Worm (Caenorhabditis elegans) whole organism, mixed stage, embryonic: ENCODE measurements around the gene Y54E2A.4.

ENCODE experiments used
- M03D4.4 ChIP-seq: sonication (generic microtip); optimal IDR thresholded peaks from 2 replicates; lab custom pipeline; 2017; ENCODE audit warnings: mild to moderate bottlenecking, missing genetic modification characterization, missing compliant biosample characterization
- bed-3 ChIP-seq: fragments of 200-800 bp; sonication (Bioruptor generic); optimal IDR thresholded peaks from 3 replicates; lab custom pipeline; 2018; ENCODE audit warnings: mild to moderate bottlenecking, missing genetic modification characterization, moderate library complexity, missing compliant biosample characterization
- blmp-1 ChIP-seq: fragments of 150-350 bp; optimal IDR thresholded peaks from 2 replicates; lab custom pipeline; 2014; ENCODE audit warnings: missing biosample characterization, missing genetic modification characterization
- ceh-43 ChIP-seq: fragments of 200-800 bp; sonication (Bioruptor generic); optimal IDR thresholded peaks from 2 replicates; lab custom pipeline; 2018; ENCODE audit warnings: mild to moderate bottlenecking, missing genetic modification characterization, moderate library complexity, missing compliant biosample characterization
- ces-1 ChIP-seq: fragments of 150-350 bp; optimal IDR thresholded peaks from 2 replicates; lab custom pipeline; 2014; ENCODE audit warnings: missing biosample characterization, missing genetic modification reagents, missing genetic modification characterization
- lsy-2 ChIP-seq: fragments of 150-350 bp; optimal IDR thresholded peaks from 2 replicates; lab custom pipeline; 2014; ENCODE audit warnings: missing biosample characterization, missing genetic modification characterization
- mep-1 ChIP-seq: fragments of 150-350 bp; optimal IDR thresholded peaks from 2 replicates; lab custom pipeline; 2017; ENCODE audit warnings: missing biosample characterization, missing genetic modification reagents, missing genetic modification characterization, inconsistent platforms
- nhr-2 ChIP-seq: fragments of 150-350 bp; optimal IDR thresholded peaks from 2 replicates; lab custom pipeline; 2014; ENCODE audit warnings: missing biosample characterization, missing genetic modification characterization
- nhr-28 ChIP-seq: fragments of 150-350 bp; optimal IDR thresholded peaks from 2 replicates; lab custom pipeline; 2014; ENCODE audit warnings: missing biosample characterization, missing genetic modification characterization
- nhr-76 ChIP-seq: sonication (generic microtip); optimal IDR thresholded peaks from 2 replicates; lab custom pipeline; 2017; ENCODE audit warnings: missing biosample characterization, missing genetic modification characterization
- pha-4 ChIP-seq: fragments of 150-350 bp; optimal IDR thresholded peaks from 2 replicates; lab custom pipeline; 2018; ENCODE audit warnings: missing biosample characterization, missing genetic modification reagents, missing genetic modification characterization
- snpc-4 ChIP-seq: fragments of 150-350 bp; optimal IDR thresholded peaks from 2 replicates; lab custom pipeline; 2014; ENCODE audit warnings: missing biosample characterization, missing genetic modification characterization
- unc-62 ChIP-seq: fragments of 150-350 bp; optimal IDR thresholded peaks from 2 replicates; lab custom pipeline; 2014; ENCODE audit warnings: missing biosample characterization, missing genetic modification reagents, missing genetic modification characterization

DNA sequence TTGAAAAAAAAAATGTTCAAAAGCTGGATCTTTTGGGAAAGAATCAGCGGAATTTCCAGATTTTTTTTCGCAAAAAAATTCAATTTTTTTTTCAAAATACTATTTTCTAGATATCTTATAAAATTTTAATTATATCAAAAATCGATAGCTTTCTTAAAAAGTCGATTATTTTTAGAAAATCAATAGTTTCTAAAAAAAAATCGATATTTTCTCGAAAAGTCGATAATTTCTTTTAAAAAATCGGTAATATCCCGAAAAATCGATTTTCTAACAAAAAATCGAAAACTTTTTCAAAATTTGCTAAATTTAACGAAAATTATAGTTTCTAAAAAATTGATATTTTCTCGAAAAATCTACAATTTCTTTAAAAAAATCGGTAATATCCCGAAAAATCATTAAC, 14.4 kb downstream of the Y54E2A.4 start:
- TF ChIP-seq lsy-2 (tag; lab: Kevin White, UChicago): no peak
- TF ChIP-seq nhr-28 (tag; lab: Kevin White, UChicago): no peak
- TF ChIP-seq snpc-4 (tag; lab: Kevin White, UChicago): no peak
- TF ChIP-seq nhr-2 (tag; lab: Kevin White, UChicago): no peak
- no peak for TF ChIP-seq blmp-1 (tag; lab: Kevin White, UChicago)
- TF ChIP-seq M03D4.4 (tag; lab: Kevin White, UChicago): no peak
- TF ChIP-seq ces-1 (GFP tag; lab: Kevin White, UChicago): no peak
- no peak for TF ChIP-seq ceh-43 (GFP tag; lab: Kevin White, UChicago)
- no peak for TF ChIP-seq pha-4 (tag; lab: Kevin White, UChicago)
- no peak for TF ChIP-seq nhr-76 (tag; lab: Kevin White, UChicago)
- no peak for TF ChIP-seq unc-62 (GFP tag; lab: Kevin White, UChicago)
- no peak for TF ChIP-seq mep-1 (tag; lab: Kevin White, UChicago)
- no peak for TF ChIP-seq bed-3
